Worm (Caenorhabditis elegans): Measurements from ENCODE around the gene rsp-8.

Gene rsp-8

ce11 chrIII:11794389-11794788 is 31.8 kb upstream of the rsp-8 start (continued):
- no peak for TF ChIP-seq D2030.7 (GFP tag; IDR thresholded peaks at IDR 0.05)

ce11 chrIII:11795448-11795847 is 30.8 kb upstream of the rsp-8 start, which contains the start of gene twk-39:
twk-39 (plus strand) TSS chrIII:11795748.
- TF ChIP-seq ztf-6 (GFP tag; IDR thresholded peaks at IDR 0.05) = no peak
- TF ChIP-seq F33H1.4 (GFP tag; IDR thresholded peaks at IDR 0.05) = no peak
- TF ChIP-seq madf-8 (GFP tag; conservative IDR thresholded peaks at IDR 0.05) = no peak
- no peak for TF ChIP-seq K12H6.12 (tag; optimal IDR thresholded peaks at IDR 0.05)
- no peak for TF ChIP-seq aptf-3 (GFP tag; IDR thresholded peaks at IDR 0.05)
- TF ChIP-seq B0336.3 (GFP tag; IDR thresholded peaks at IDR 0.05) = no peak
- no peak for TF ChIP-seq dox-1 (GFP tag; IDR thresholded peaks at IDR 0.05)
- TF ChIP-seq let-607 (tag; optimal IDR thresholded peaks at IDR 0.05) = no peak
- TF ChIP-seq sea-2 (GFP tag; IDR thresholded peaks at IDR 0.05) = no peak
- TF ChIP-seq F23B12.7 (tag; optimal IDR thresholded peaks at IDR 0.05; ENCODE audit: insufficient read depth) = no peak
- TF ChIP-seq dpl-1 (GFP tag; optimal IDR thresholded peaks at IDR 0.05) = no peak
- TF ChIP-seq T26A5.8 (tag; optimal IDR thresholded peaks at IDR 0.05) = no peak
- no peak for TF ChIP-seq chd-7 (tag; optimal IDR thresholded peaks at IDR 0.05)
- TF ChIP-seq dpff-1 (tag; optimal IDR thresholded peaks at IDR 0.05) = no peak
- no peak for TF ChIP-seq gei-17 (GFP tag; optimal IDR thresholded peaks at IDR 0.05)
- TF ChIP-seq lsy-27 (tag; optimal IDR thresholded peaks at IDR 0.05; ENCODE audit: borderline replicate concordance, insufficient read depth) = no peak

- TF ChIP-seq F33H1.4 (GFP tag; IDR thresholded peaks at IDR 0.05) = no peak
- no peak for TF ChIP-seq atf-7 (tag; optimal IDR thresholded peaks at IDR 0.05)
- TF ChIP-seq madf-10 (tag; optimal IDR thresholded peaks at IDR 0.05) = no peak
- no peak for TF ChIP-seq ztf-22 (GFP tag; optimal IDR thresholded peaks at IDR 0.05)
- no peak for TF ChIP-seq lag-1 (GFP tag; IDR thresholded peaks at IDR 0.05)
- no peak for TF ChIP-seq B0261.1 (tag; optimal IDR thresholded peaks at IDR 0.05)
- TF ChIP-seq akir-1 (GFP tag; optimal IDR thresholded peaks at IDR 0.05) = no peak
Observed at ce11 chrIII:11806695-11807094, 19.5 kb upstream of the rsp-8 start, which contains the start of gene C18D11.7. C18D11.7 (minus strand) TSS chrIII:11806795.

ce11 chrIII:11807418-11807817 is 18.8 kb upstream of the rsp-8 start, which contains the start of gene C18D11.10:
C18D11.10 (plus strand) TSS chrIII:11807718.
- TF ChIP-seq let-607 (tag; optimal IDR thresholded peaks at IDR 0.05) (no peak), unc-62 (GFP tag; optimal IDR thresholded peaks at IDR 0.05) (no peak), ama-1 (optimal IDR thresholded peaks at IDR 0.05) (no peak), ama-1 (GFP tag; optimal IDR thresholded peaks at IDR 0.05) (no peak), let-526 (GFP tag; IDR thresholded peaks at IDR 0.05) (no peak), C17E4.6 (GFP tag; IDR thresholded peaks at IDR 0.05) (no peak), ztf-18 (tag; optimal IDR thresholded peaks at IDR 0.05) (no peak), mcd-1 (GFP tag; IDR thresholded peaks at IDR 0.05) (no peak), lin-54 (GFP tag; optimal IDR thresholded peaks at IDR 0.05) (no peak), dpff-1 (tag; optimal IDR thresholded peaks at IDR 0.05) (no peak)

- TF ChIP-seq nhr-27 (tag; optimal IDR thresholded peaks at IDR 0.05) (no peak), ceh-27 (GFP tag; optimal IDR thresholded peaks at IDR 0.05) (no peak), F39B2.1 (GFP tag; IDR thresholded peaks at IDR 0.05) (no peak), gei-17 (GFP tag; optimal IDR thresholded peaks at IDR 0.05) (no peak), snpc-1.3 (tag; optimal IDR thresholded peaks at IDR 0.05; ENCODE audit: insufficient read depth) (no peak), B0261.1 (tag; optimal IDR thresholded peaks at IDR 0.05) (no peak), lag-1 (GFP tag; IDR thresholded peaks at IDR 0.05) (no peak), athp-1 (tag; optimal IDR thresholded peaks at IDR 0.05) (no peak), lir-1 (GFP tag; conservative IDR thresholded peaks at IDR 0.05) (no peak), nfya-2 (GFP tag; IDR thresholded peaks at IDR 0.05) (no peak), madf-10 (tag; optimal IDR thresholded peaks at IDR 0.05) (no peak), die-1 (tag; optimal IDR thresholded peaks at IDR 0.05) (no peak)
Observed at ce11 chrIII:11808818-11809217, 17.4 kb upstream of the rsp-8 start, which contains the start of gene C18D11.9. C18D11.9 (plus strand) TSS chrIII:11809118.

All from whole organism, young adult.